Fruit fly (Drosophila melanogaster) whole organism, wandering third instar larva: ENCODE results near the gene Dop1R2.

Experiments used
- Hr78 ChIP-seq: fragments of >200 bp; optimal IDR thresholded peaks from 2 replicates; lab custom pipeline; 2017; ENCODE audit warnings: missing biosample characterization, missing genetic modification characterization
- Hr83 ChIP-seq: fragments of 200-300 bp; sonication (Bioruptor generic); optimal IDR thresholded peaks from 2 replicates; lab custom pipeline; 2016; ENCODE audit warnings: missing biosample characterization, mild to moderate bottlenecking, missing genetic modification characterization, moderate library complexity; ENCODE audit not compliant: poor library complexity, severe bottlenecking
- OdsH ChIP-seq: fragments of 200-800 bp; sonication (Bioruptor generic); optimal IDR thresholded peaks from 2 replicates; lab custom pipeline; 2016; ENCODE audit warnings: missing biosample characterization, mild to moderate bottlenecking, missing genetic modification characterization
- Sp1 ChIP-seq: fragments of 200-800 bp; sonication (Bioruptor generic); optimal IDR thresholded peaks from 3 replicates; lab custom pipeline; 2019; ENCODE audit warnings: missing biosample characterization, mild to moderate bottlenecking, missing genetic modification characterization, moderate library complexity
- ey ChIP-seq: fragments of 200-800 bp; sonication (Bioruptor generic); optimal IDR thresholded peaks from 2 replicates; lab custom pipeline; 2016; ENCODE audit warnings: missing biosample characterization, missing genetic modification characterization
- foxo ChIP-seq, 2 experiments: fragments of 200-800 bp; sonication (Bioruptor generic); optimal IDR thresholded peaks; 2 replicates in 1 of 2; 3 replicates in 1 of 2; lab custom pipeline; 2016 to 2017; ENCODE audit warnings: missing biosample characterization in 2 of 2, missing genetic modification characterization in 2 of 2
- h ChIP-seq: fragments of 200-800 bp; sonication (Bioruptor generic); optimal IDR thresholded peaks from 3 replicates; lab custom pipeline; 2016; ENCODE audit warnings: missing biosample characterization, mild to moderate bottlenecking, missing genetic modification characterization
- rgr ChIP-seq: fragments of 200-800 bp; sonication (Bioruptor generic); optimal IDR thresholded peaks from 3 replicates; lab custom pipeline; 2016; ENCODE audit warnings: missing biosample characterization, mild to moderate bottlenecking, missing genetic modification characterization
- sage ChIP-seq: fragments of 200-800 bp; sonication (Bioruptor generic); optimal IDR thresholded peaks from 2 replicates; lab custom pipeline; 2016; ENCODE audit warnings: missing biosample characterization, mild to moderate bottlenecking, missing genetic modification characterization

Gene Dop1R2

DNA sequence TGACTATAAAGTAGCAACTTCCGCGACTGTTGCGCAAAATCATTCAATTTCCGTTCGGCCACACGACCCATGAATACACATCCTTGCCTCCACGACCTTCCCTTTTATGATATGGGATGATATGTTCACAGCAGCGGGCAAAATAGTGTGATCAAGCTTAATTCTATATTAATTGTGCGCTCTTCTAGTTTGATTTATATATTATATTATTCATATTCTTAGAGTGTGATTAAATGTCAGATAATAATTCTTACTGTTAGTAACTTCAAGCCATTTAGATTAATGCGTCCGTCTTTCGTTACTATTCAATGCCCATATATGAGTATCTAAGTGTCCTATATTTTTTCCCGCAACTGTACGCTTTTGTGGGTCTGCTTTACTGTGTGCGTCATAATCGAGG, 78.4 kb downstream of the Dop1R2 start:
- TF ChIP-seq rgr (GFP tag; lab: Kevin White, UChicago) (peak; percentile 27), Hr78 (no peak), sage (GFP tag; lab: Kevin White, UChicago) (no peak), Hr83 (GFP tag; lab: Kevin White, UChicago) (no peak), foxo (GFP tag; optimal IDR thresholded peaks at IDR 0.05; lab: Kevin White, UChicago) (peak in 1 of 2 experiments; percentile 12), OdsH (GFP tag; lab: Kevin White, UChicago) (peak; percentile 9), Sp1 (peak; percentile 29), ey (GFP tag; lab: Kevin White, UChicago) (no peak), h (GFP tag; lab: Kevin White, UChicago) (peak; percentile 10)
- TF ChIP-seq, all 38 proteins: peak for 5
